Fruit fly (Drosophila melanogaster) whole organism, embryonic: ENCODE measurements around the gene CG6465.

Experiments used
- Blimp-1 ChIP-seq: fragments of 200-800 bp; sonication (Bioruptor generic); optimal IDR thresholded peaks from 3 replicates; lab custom pipeline; 2018; ENCODE audit warnings: missing biosample characterization, missing genetic modification characterization, mild to moderate bottlenecking, moderate library complexity, missing genetic modification reagents
- CG1024 ChIP-seq: fragments of 200-800 bp; sonication (Bioruptor generic); IDR thresholded peaks from 2 replicates; pipeline ENCODE4 v1.3.6; 2022; ENCODE audit warnings: missing biosample characterization, missing genetic modification characterization
- CG11723 ChIP-seq: fragments of 200-800 bp; sonication (Bioruptor generic); optimal IDR thresholded peaks from 2 replicates; lab custom pipeline; 2017; ENCODE audit warnings: missing biosample characterization, mild to moderate bottlenecking, missing genetic modification characterization
- CG12104 ChIP-seq: fragments of 200-800 bp; sonication (Bioruptor generic); optimal IDR thresholded peaks from 3 replicates; lab custom pipeline; 2016; ENCODE audit warnings: missing biosample characterization, missing genetic modification characterization
- CG12744 ChIP-seq: fragments of 200-800 bp; sonication (Bioruptor generic); optimal IDR thresholded peaks from 2 replicates; lab custom pipeline; 2016; ENCODE audit warnings: missing biosample characterization, missing genetic modification characterization
- CG12942 ChIP-seq: fragments of 200-800 bp; sonication (Bioruptor generic); optimal IDR thresholded peaks from 3 replicates; lab custom pipeline; 2016; ENCODE audit warnings: missing biosample characterization, missing genetic modification characterization
- CG13287 ChIP-seq: fragments of 200-800 bp; sonication (Bioruptor generic); IDR thresholded peaks from 2 replicates; pipeline ENCODE4 v1.3.6; 2022; ENCODE audit warnings: missing biosample characterization, missing genetic modification characterization; ENCODE audit not compliant: partially characterized antibody
- CG14667 ChIP-seq: fragments of 200-800 bp; sonication (Bioruptor generic); IDR thresholded peaks from 2 replicates; pipeline ENCODE4 v1.3.6; 2022; ENCODE audit warnings: missing biosample characterization, missing genetic modification characterization
- CG17361 ChIP-seq: fragments of 200-800 bp; sonication (Bioruptor generic); IDR thresholded peaks from 3 replicates; pipeline ENCODE4 v1.3.6; 2022; ENCODE audit warnings: missing biosample characterization, missing genetic modification characterization
- CG17802 ChIP-seq: fragments of 200-800 bp; sonication (Bioruptor generic); optimal IDR thresholded peaks from 2 replicates; lab custom pipeline; 2018; ENCODE audit warnings: missing biosample characterization, mild to moderate bottlenecking, missing genetic modification characterization, moderate library complexity
- CG34422 ChIP-seq: fragments of 200-800 bp; sonication (Bioruptor generic); IDR thresholded peaks from 3 replicates; pipeline ENCODE4 v1.3.6; 2022; ENCODE audit warnings: missing biosample characterization, missing genetic modification characterization
- CG43689 ChIP-seq: fragments of 200-800 bp; sonication (Bioruptor generic); IDR thresholded peaks from 2 replicates; pipeline ENCODE4 v1.3.6; 2022; ENCODE audit warnings: missing biosample characterization, missing genetic modification characterization
- CG4404 ChIP-seq: fragments of 200-800 bp; sonication (Bioruptor generic); IDR thresholded peaks from 2 replicates; pipeline ENCODE4 v1.3.6; 2022; ENCODE audit warnings: missing biosample characterization, missing genetic modification characterization
- CG4730 ChIP-seq: fragments of 200-800 bp; sonication (Bioruptor generic); IDR thresholded peaks from 2 replicates; pipeline ENCODE4 v1.3.6; 2022; ENCODE audit warnings: missing biosample characterization, missing genetic modification characterization
- CG7372 ChIP-seq: fragments of 200-800 bp; sonication (Bioruptor generic); IDR thresholded peaks from 2 replicates; pipeline ENCODE4 v1.3.6; 2022; ENCODE audit warnings: missing biosample characterization, missing genetic modification characterization
- CG8290 ChIP-seq, 3 experiments: fragments of 200-800 bp; sonication (Bioruptor generic); optimal IDR thresholded peaks; 2 replicates each; lab custom pipeline; 2016 to 2019; ENCODE audit warnings: missing biosample characterization in 3 of 3, missing genetic modification characterization in 3 of 3, mild to moderate bottlenecking in 2 of 3, moderate library complexity in 1 of 3
- CG8765 ChIP-seq: fragments of 200-800 bp; sonication (Bioruptor generic); IDR thresholded peaks from 2 replicates; pipeline ENCODE4 v1.3.6; 2022; ENCODE audit warnings: missing biosample characterization, missing genetic modification characterization
- CkIIα-i1 ChIP-seq: fragments of 200-800 bp; sonication (Bioruptor generic); IDR thresholded peaks from 2 replicates; pipeline ENCODE4 v1.3.6; 2022; ENCODE audit warnings: missing biosample characterization, missing genetic modification characterization
- CoRest ChIP-seq: fragments of 200-800 bp; sonication (Bioruptor generic); optimal IDR thresholded peaks from 3 replicates; lab custom pipeline; 2018; ENCODE audit warnings: missing biosample characterization, mild to moderate bottlenecking, missing genetic modification characterization, moderate library complexity
- D ChIP-seq, 2 experiments: fragments of 200-800 bp in 1 of 2; fragments of >200 bp in 1 of 2; sonication (Bioruptor generic) in 1 of 2; optimal IDR thresholded peaks; 2 replicates in 1 of 2; 3 replicates in 1 of 2; lab custom pipeline; 2017; ENCODE audit warnings: mild to moderate bottlenecking in 1 of 2, missing biosample characterization in 1 of 2, missing genetic modification characterization in 1 of 2, missing genetic modification reagents in 1 of 2
- E2f2 ChIP-seq: fragments of 200-800 bp; sonication (Bioruptor generic); IDR thresholded peaks from 2 replicates; pipeline ENCODE4 v1.3.6; 2022; ENCODE audit warnings: missing biosample characterization, missing genetic modification characterization
- Fer1 ChIP-seq: fragments of 200-800 bp; sonication (Bioruptor generic); optimal IDR thresholded peaks from 2 replicates; lab custom pipeline; 2017; ENCODE audit warnings: missing biosample characterization, mild to moderate bottlenecking, missing genetic modification characterization
- Fer2 ChIP-seq: fragments of 200-800 bp; sonication (Bioruptor generic); optimal IDR thresholded peaks from 2 replicates; lab custom pipeline; 2018; ENCODE audit warnings: missing biosample characterization, mild to moderate bottlenecking, missing genetic modification characterization, moderate library complexity
- H2.0 ChIP-seq: fragments of 200-800 bp; sonication (Bioruptor generic); IDR thresholded peaks from 2 replicates; pipeline ENCODE4 v1.3.6; 2022; ENCODE audit warnings: missing biosample characterization, missing genetic modification characterization
- Hr3 ChIP-seq: fragments of 200-800 bp; sonication (Bioruptor generic); optimal IDR thresholded peaks from 3 replicates; lab custom pipeline; 2016; ENCODE audit warnings: missing biosample characterization, missing genetic modification characterization
- Hr78 ChIP-seq, 2 experiments: fragments of 200-800 bp in 1 of 2; fragments of >200 bp in 1 of 2; sonication (Bioruptor generic) in 1 of 2; optimal IDR thresholded peaks; 2 replicates each; lab custom pipeline; 2017 to 2019; ENCODE audit warnings: missing biosample characterization in 2 of 2, missing genetic modification characterization in 2 of 2, mild to moderate bottlenecking in 1 of 2, moderate library complexity in 1 of 2
- MTF-1 ChIP-seq: fragments of 200-800 bp; sonication (Bioruptor generic); optimal IDR thresholded peaks from 2 replicates; lab custom pipeline; 2018; ENCODE audit warnings: missing biosample characterization, mild to moderate bottlenecking, missing genetic modification characterization, borderline replicate concordance
- Mrtf ChIP-seq: fragments of 200-800 bp; sonication (Bioruptor generic); IDR thresholded peaks from 3 replicates; pipeline ENCODE4 v1.3.6; 2022; ENCODE audit warnings: missing biosample characterization, missing genetic modification characterization
- Ptx1 ChIP-seq: fragments of 200-800 bp; sonication (Bioruptor generic); IDR thresholded peaks from 2 replicates; pipeline ENCODE4 v1.3.6; 2022; ENCODE audit warnings: missing biosample characterization, missing genetic modification characterization
- Ravus ChIP-seq: fragments of 200-800 bp; sonication (Bioruptor generic); IDR thresholded peaks from 2 replicates; pipeline ENCODE4 v1.3.6; 2022; ENCODE audit warnings: missing biosample characterization, missing genetic modification characterization
- aop ChIP-seq: fragments of 200-800 bp; sonication (Bioruptor generic); IDR thresholded peaks from 2 replicates; pipeline ENCODE4 v1.3.6; 2022; ENCODE audit warnings: missing biosample characterization, missing genetic modification characterization
- cad ChIP-seq: fragments of >200 bp; optimal IDR thresholded peaks from 2 replicates; lab custom pipeline; 2017; ENCODE audit warnings: missing biosample characterization, missing genetic modification characterization
- chm ChIP-seq: fragments of 200-800 bp; sonication (Bioruptor generic); IDR thresholded peaks from 2 replicates; pipeline ENCODE4 v1.3.6; 2022; ENCODE audit warnings: missing biosample characterization, missing genetic modification characterization
- croc ChIP-seq: fragments of 200-800 bp; sonication (Bioruptor generic); conservative IDR thresholded peaks from 3 replicates; pipeline ENCODE4 v1.3.6; 2022; ENCODE audit warnings: missing biosample characterization, missing genetic modification characterization
- dmrt99B ChIP-seq: fragments of 200-800 bp; sonication (Bioruptor generic); optimal IDR thresholded peaks from 2 replicates; lab custom pipeline; 2018; ENCODE audit warnings: missing biosample characterization, mild to moderate bottlenecking, missing genetic modification characterization, moderate library complexity
- ewg ChIP-seq: fragments of 200-800 bp; sonication (Bioruptor generic); optimal IDR thresholded peaks from 3 replicates; lab custom pipeline; 2017; ENCODE audit warnings: mild to moderate bottlenecking, missing biosample characterization, missing genetic modification reagents, missing genetic modification characterization
- gcm ChIP-seq: fragments of 200-800 bp; sonication (Bioruptor generic); optimal IDR thresholded peaks from 2 replicates; lab custom pipeline; 2019; ENCODE audit warnings: missing biosample characterization, mild to moderate bottlenecking, missing genetic modification characterization, moderate library complexity
- jumu ChIP-seq: fragments of 200-800 bp; sonication (Bioruptor generic); optimal IDR thresholded peaks from 3 replicates; lab custom pipeline; 2016; ENCODE audit warnings: missing biosample characterization, missing genetic modification characterization
- kah ChIP-seq: fragments of 200-800 bp; sonication (Bioruptor generic); optimal IDR thresholded peaks from 2 replicates; lab custom pipeline; 2018; ENCODE audit warnings: missing biosample characterization, mild to moderate bottlenecking, missing genetic modification characterization
- ken ChIP-seq: fragments of 200-800 bp; sonication (Bioruptor generic); IDR thresholded peaks from 3 replicates; pipeline ENCODE4 v1.3.6; 2022; ENCODE audit warnings: missing biosample characterization, missing genetic modification characterization
- lola ChIP-seq, 3 experiments: fragments of >200 bp in 2 of 3; fragments of 200-800 bp in 1 of 3; sonication (Bioruptor generic) in 1 of 3; optimal IDR thresholded peaks; 2 replicates each; lab custom pipeline; 2017 to 2019; ENCODE audit warnings: missing biosample characterization in 3 of 3, missing genetic modification characterization in 3 of 3, mild to moderate bottlenecking in 1 of 3, moderate library complexity in 1 of 3
- maf-S ChIP-seq: fragments of 200-800 bp; sonication (Bioruptor generic); optimal IDR thresholded peaks from 2 replicates; lab custom pipeline; 2016; ENCODE audit warnings: missing biosample characterization, missing genetic modification characterization
- mam ChIP-seq: fragments of 200-800 bp; sonication (Bioruptor generic); optimal IDR thresholded peaks from 3 replicates; lab custom pipeline; 2016; ENCODE audit warnings: missing biosample characterization, missing genetic modification characterization
- phol ChIP-seq: fragments of 200-800 bp; sonication (Bioruptor generic); optimal IDR thresholded peaks from 3 replicates; lab custom pipeline; 2018; ENCODE audit warnings: missing biosample characterization, mild to moderate bottlenecking, missing genetic modification characterization, moderate library complexity
- sima ChIP-seq: fragments of 200-800 bp; sonication (Bioruptor generic); optimal IDR thresholded peaks from 2 replicates; lab custom pipeline; 2016; ENCODE audit warnings: missing biosample characterization, missing genetic modification characterization
- sna ChIP-seq: fragments of 200-800 bp; sonication (Bioruptor generic); IDR thresholded peaks from 2 replicates; pipeline ENCODE4 v1.3.6; 2022; ENCODE audit warnings: missing biosample characterization, missing genetic modification characterization; ENCODE audit not compliant: partially characterized antibody
- stc ChIP-seq: fragments of 200-800 bp; sonication (Bioruptor generic); IDR thresholded peaks from 2 replicates; pipeline ENCODE4 v1.3.6; 2022; ENCODE audit warnings: missing biosample characterization, missing genetic modification characterization
- trem ChIP-seq: fragments of 200-800 bp; optimal IDR thresholded peaks from 3 replicates; lab custom pipeline; 2019; ENCODE audit warnings: missing biosample characterization, mild to moderate bottlenecking, missing genetic modification characterization, moderate library complexity
- tx ChIP-seq: fragments of 200-800 bp; sonication (Bioruptor generic); optimal IDR thresholded peaks from 2 replicates; lab custom pipeline; 2016; ENCODE audit warnings: missing biosample characterization, missing genetic modification characterization

The CG6465 gene

DNA sequence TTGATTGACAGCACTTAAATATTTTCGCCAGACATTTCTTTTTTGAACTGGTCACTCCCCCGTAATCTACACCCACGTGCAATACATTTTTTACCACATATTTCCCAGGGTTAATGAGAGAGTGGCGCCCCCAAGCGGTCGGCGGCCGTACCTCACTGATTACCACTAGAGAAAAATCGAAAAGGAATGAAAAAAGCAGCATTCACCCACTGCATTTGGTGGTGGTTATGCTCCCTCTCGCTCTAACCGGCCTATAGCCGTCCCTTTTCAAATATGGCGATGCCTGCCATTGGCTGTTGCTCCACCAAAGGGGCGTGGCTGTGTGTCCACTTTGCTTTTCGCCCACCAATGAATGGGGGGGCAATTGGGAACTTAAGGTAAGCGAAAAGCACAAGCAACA, 12.1 kb downstream of the CG6465 start (continued):
- TF ChIP-seq H2.0 (peak; percentile 29), Hr3 (no peak), croc (GFP tag; lab: Robert Waterston, UW) (peak; percentile 47; the same call in 1 of the 3 replicates), D (optimal IDR thresholded peaks at IDR 0.05; lab: Kevin White, UChicago) (no peak), D (GFP tag; optimal IDR thresholded peaks at IDR 0.05; lab: Kevin White, UChicago) (peak; percentile 66), CG14667 (GFP tag; lab: Robert Waterston, UW) (no peak), CG8765 (no peak), sna (GFP tag; lab: Robert Waterston, UW) (0 out of 2 replicates have a peak, but pooled peaks have one; percentile 39), CG34422 (0 out of 3 replicates have a peak, but pooled peaks have one; percentile 46), maf-S (GFP tag; lab: Kevin White, UChicago) (no peak), phol (tag; lab: Kevin White, UChicago) (peak; percentile 90), Ravus (GFP tag; lab: Robert Waterston, UW) (no peak), cad (no peak), CoRest (tag; lab: Kevin White, UChicago) (peak; percentile 65), CG13287 (no peak), CG17802 (tag; lab: Kevin White, UChicago) (peak; percentile 46), E2f2 (GFP tag; lab: Robert Waterston, UW) (no peak), kah (GFP tag; lab: Kevin White, UChicago) (peak; percentile 61), CG4404 (GFP tag; lab: Robert Waterston, UW) (no peak), Blimp-1 (peak; percentile 49), trem (tag; lab: Kevin White, UChicago) (peak; percentile 23), CG11723 (GFP tag; lab: Kevin White, UChicago) (peak; percentile 15), Ptx1 (GFP tag; lab: Robert Waterston, UW) (no peak), CG4730 (peak; percentile 50; the same call in 1 of the 2 replicates), CG17361 (GFP tag; lab: Robert Waterston, UW) (0 out of 3 replicates have a peak, but pooled peaks have one; percentile 48), CG12744 (GFP tag; lab: Kevin White, UChicago) (no peak), ken (GFP tag; lab: Robert Waterston, UW) (peak; percentile 19; the same call in 1 of the 3 replicates), MTF-1 (GFP tag; lab: Kevin White, UChicago) (peak; percentile 85), Mrtf (GFP tag; lab: Robert Waterston, UW) (peak; percentile 44; the same call in 1 of the 3 replicates), CG7372 (no peak), CG12942 (GFP tag; lab: Kevin White, UChicago) (no peak), ewg (GFP tag; lab: Kevin White, UChicago) (peak; percentile 46), aop (GFP tag; lab: Robert Waterston, UW) (no peak), dmrt99B (peak; percentile 51), stc (peak; percentile 35), CG8290 (GFP tag; optimal IDR thresholded peaks at IDR 0.05; lab: Kevin White, UChicago) (peak; percentile 31), CG8290 (tag; optimal IDR thresholded peaks at IDR 0.05; lab: Kevin White, UChicago) (peak in 1 of 2 experiments; percentile 65), Fer2 (peak; percentile 30), CkIIα-i1 (GFP tag; lab: Robert Waterston, UW) (no peak), Hr78 (GFP tag; optimal IDR thresholded peaks at IDR 0.05; lab: Kevin White, UChicago) (no peak), chm (GFP tag; lab: Robert Waterston, UW) (peak; percentile 85), lola (GFP tag; optimal IDR thresholded peaks at IDR 0.05; lab: Kevin White, UChicago) (peak in 1 of 3 experiments; percentile 17), gcm (GFP tag; lab: Kevin White, UChicago) (peak; percentile 57), sima (GFP tag; lab: Kevin White, UChicago) (peak; percentile 31), CG43689 (no peak), tx (GFP tag; lab: Kevin White, UChicago) (no peak), CG12104 (GFP tag; lab: Kevin White, UChicago) (no peak), Fer1 (GFP tag; lab: Kevin White, UChicago) (no peak), mam (GFP tag; lab: Kevin White, UChicago) (no peak), jumu (GFP tag; lab: Kevin White, UChicago) (peak; percentile 38), CG1024 (GFP tag; lab: Robert Waterston, UW) (peak; percentile 42; the same call in 1 of the 2 replicates)
